Fruit fly (Drosophila melanogaster) whole organism, embryonic: ENCODE data around the gene Orp8.
A peak's percentile ranks its signal among the peaks of the same experiment; 100 is the strongest.

ENCODE experiments used
- B-H1 ChIP-seq: fragments of 200-800 bp; sonication (Bioruptor generic); IDR thresholded peaks from 3 replicates; pipeline ENCODE4 v1.3.6; 2022; ENCODE audit warnings: missing biosample characterization, missing genetic modification characterization
- BEAF-32 ChIP-seq: fragments of 200-800 bp; sonication (Bioruptor generic); optimal IDR thresholded peaks from 3 replicates; lab custom pipeline; 2017; ENCODE audit warnings: missing biosample characterization, missing genetic modification characterization, mild to moderate bottlenecking, moderate library complexity, missing genetic modification reagents
- BtbVII ChIP-seq: fragments of 200-800 bp; sonication (Bioruptor generic); optimal IDR thresholded peaks from 3 replicates; lab custom pipeline; 2017; ENCODE audit warnings: missing biosample characterization, mild to moderate bottlenecking, missing genetic modification characterization
- Bteb2 ChIP-seq: fragments of 200-800 bp; sonication (Bioruptor generic); optimal IDR thresholded peaks from 2 replicates; lab custom pipeline; 2016; ENCODE audit warnings: missing biosample characterization, missing genetic modification characterization
- CG11504 ChIP-seq: fragments of 200-800 bp; sonication (Bioruptor generic); optimal IDR thresholded peaks from 3 replicates; lab custom pipeline; 2019; ENCODE audit warnings: missing biosample characterization, mild to moderate bottlenecking, missing genetic modification characterization, moderate library complexity
- CG11723 ChIP-seq: fragments of 200-800 bp; sonication (Bioruptor generic); optimal IDR thresholded peaks from 2 replicates; lab custom pipeline; 2017; ENCODE audit warnings: missing biosample characterization, mild to moderate bottlenecking, missing genetic modification characterization
- CG12071 ChIP-seq: fragments of 200-800 bp; sonication (Bioruptor generic); optimal IDR thresholded peaks from 3 replicates; lab custom pipeline; 2018; ENCODE audit warnings: missing biosample characterization, mild to moderate bottlenecking, missing genetic modification characterization
- CG13123 ChIP-seq: fragments of 200-800 bp; sonication (Bioruptor generic); optimal IDR thresholded peaks from 2 replicates; lab custom pipeline; 2016; ENCODE audit warnings: missing biosample characterization, missing genetic modification characterization
- CG14014 ChIP-seq: fragments of 200-800 bp; sonication (Bioruptor generic); IDR thresholded peaks from 2 replicates; pipeline ENCODE4 v1.3.6; 2022; ENCODE audit warnings: missing biosample characterization, missing genetic modification characterization
- CG14667 ChIP-seq: fragments of 200-800 bp; sonication (Bioruptor generic); IDR thresholded peaks from 2 replicates; pipeline ENCODE4 v1.3.6; 2022; ENCODE audit warnings: missing biosample characterization, missing genetic modification characterization
- CG17361 ChIP-seq: fragments of 200-800 bp; sonication (Bioruptor generic); IDR thresholded peaks from 3 replicates; pipeline ENCODE4 v1.3.6; 2022; ENCODE audit warnings: missing biosample characterization, missing genetic modification characterization
- CG17385 ChIP-seq: fragments of 200-800 bp; sonication (Bioruptor generic); optimal IDR thresholded peaks from 3 replicates; lab custom pipeline; 2018; ENCODE audit warnings: missing biosample characterization, mild to moderate bottlenecking, missing genetic modification characterization
- CG18476 ChIP-seq: fragments of 200-800 bp; sonication (Bioruptor generic); optimal IDR thresholded peaks from 2 replicates; lab custom pipeline; 2016; ENCODE audit warnings: missing biosample characterization, mild to moderate bottlenecking, missing genetic modification characterization
- CG30431 ChIP-seq: fragments of 200-800 bp; sonication (Bioruptor generic); optimal IDR thresholded peaks from 2 replicates; lab custom pipeline; 2017; ENCODE audit warnings: missing biosample characterization, missing genetic modification characterization
- CG32532 ChIP-seq: fragments of 200-800 bp; sonication (Bioruptor generic); IDR thresholded peaks from 2 replicates; pipeline ENCODE4 v1.3.6; 2022; ENCODE audit warnings: missing biosample characterization, missing genetic modification characterization
- CG3281 ChIP-seq: fragments of 200-800 bp; sonication (Bioruptor generic); optimal IDR thresholded peaks from 3 replicates; lab custom pipeline; 2017; ENCODE audit warnings: missing biosample characterization, mild to moderate bottlenecking, missing genetic modification characterization
- CG34422 ChIP-seq: fragments of 200-800 bp; sonication (Bioruptor generic); IDR thresholded peaks from 3 replicates; pipeline ENCODE4 v1.3.6; 2022; ENCODE audit warnings: missing biosample characterization, missing genetic modification characterization
- CG42726 ChIP-seq: fragments of 200-800 bp; sonication (Bioruptor generic); IDR thresholded peaks from 2 replicates; pipeline ENCODE4 v1.3.6; 2022; ENCODE audit warnings: missing biosample characterization, missing genetic modification characterization; ENCODE audit not compliant: partially characterized antibody
- CG4360 ChIP-seq: fragments of 200-800 bp; sonication (Bioruptor generic); IDR thresholded peaks from 2 replicates; pipeline ENCODE4 v1.3.6; 2022; ENCODE audit warnings: missing biosample characterization, missing genetic modification characterization
- CG4707 ChIP-seq: fragments of 200-800 bp; sonication (Bioruptor generic); optimal IDR thresholded peaks from 2 replicates; lab custom pipeline; 2018; ENCODE audit warnings: missing biosample characterization, mild to moderate bottlenecking, missing genetic modification characterization, moderate library complexity
- CG8359 ChIP-seq: fragments of 200-800 bp; sonication (Bioruptor generic); optimal IDR thresholded peaks from 2 replicates; lab custom pipeline; 2017; ENCODE audit warnings: missing biosample characterization, mild to moderate bottlenecking, missing genetic modification characterization, borderline replicate concordance
- CG9437 ChIP-seq: fragments of 200-800 bp; sonication (Bioruptor generic); optimal IDR thresholded peaks from 2 replicates; lab custom pipeline; 2018; ENCODE audit warnings: missing biosample characterization, mild to moderate bottlenecking, missing genetic modification characterization
- CkIIα-i1 ChIP-seq: fragments of 200-800 bp; sonication (Bioruptor generic); IDR thresholded peaks from 2 replicates; pipeline ENCODE4 v1.3.6; 2022; ENCODE audit warnings: missing biosample characterization, missing genetic modification characterization
- D19B ChIP-seq: fragments of 200-800 bp; sonication (Bioruptor generic); optimal IDR thresholded peaks from 2 replicates; lab custom pipeline; 2017; ENCODE audit warnings: missing biosample characterization, mild to moderate bottlenecking, missing genetic modification characterization
- Dip3 ChIP-seq: fragments of 200-800 bp; sonication (Bioruptor generic); optimal IDR thresholded peaks from 3 replicates; lab custom pipeline; 2016; ENCODE audit warnings: missing biosample characterization, missing genetic modification characterization
- Dp ChIP-seq: fragments of 200-800 bp; sonication (Bioruptor generic); optimal IDR thresholded peaks from 2 replicates; lab custom pipeline; 2018; ENCODE audit warnings: missing biosample characterization, mild to moderate bottlenecking, missing genetic modification characterization, moderate library complexity
- Eip74EF ChIP-seq, 2 experiments: fragments of 200-800 bp in 1 of 2; fragments of >200 bp in 1 of 2; sonication (Bioruptor generic) in 1 of 2; optimal IDR thresholded peaks; 2 replicates each; lab custom pipeline; 2017 to 2019; ENCODE audit warnings: missing biosample characterization in 2 of 2, missing genetic modification characterization in 2 of 2, mild to moderate bottlenecking in 1 of 2, moderate library complexity in 1 of 2
- Hmx ChIP-seq: fragments of 200-800 bp; sonication (Bioruptor generic); optimal IDR thresholded peaks from 2 replicates; lab custom pipeline; 2016; ENCODE audit warnings: missing biosample characterization, missing genetic modification characterization
- Hr78 ChIP-seq, 2 experiments: fragments of 200-800 bp in 1 of 2; fragments of >200 bp in 1 of 2; sonication (Bioruptor generic) in 1 of 2; optimal IDR thresholded peaks; 2 replicates each; lab custom pipeline; 2017 to 2019; ENCODE audit warnings: missing biosample characterization in 2 of 2, missing genetic modification characterization in 2 of 2, mild to moderate bottlenecking in 1 of 2, moderate library complexity in 1 of 2
- Jarid2 ChIP-seq: fragments of 200-800 bp; sonication (Bioruptor generic); optimal IDR thresholded peaks from 3 replicates; lab custom pipeline; 2017; ENCODE audit warnings: mild to moderate bottlenecking, missing biosample characterization, missing genetic modification reagents, missing genetic modification characterization
- MESR4 ChIP-seq: fragments of 200-800 bp; sonication (Bioruptor generic); optimal IDR thresholded peaks from 2 replicates; lab custom pipeline; 2018; ENCODE audit warnings: missing biosample characterization, mild to moderate bottlenecking, missing genetic modification characterization, moderate library complexity
- Pdp1 ChIP-seq, 2 experiments: fragments of 200-800 bp; sonication (Bioruptor generic); optimal IDR thresholded peaks; 3 replicates each; lab custom pipeline; 2016; ENCODE audit warnings: missing biosample characterization in 2 of 2, missing genetic modification characterization in 2 of 2, mild to moderate bottlenecking in 1 of 2, moderate library complexity in 1 of 2
- ems ChIP-seq: fragments of 200-800 bp; sonication (Bioruptor generic); optimal IDR thresholded peaks from 3 replicates; lab custom pipeline; 2016; ENCODE audit warnings: missing biosample characterization, missing genetic modification characterization
- exex ChIP-seq: fragments of 200-800 bp; sonication (Bioruptor generic); optimal IDR thresholded peaks from 4 replicates; lab custom pipeline; 2018; ENCODE audit warnings: missing biosample characterization, mild to moderate bottlenecking, missing genetic modification characterization, moderate library complexity
- fd102C ChIP-seq: fragments of 200-800 bp; sonication (Bioruptor generic); optimal IDR thresholded peaks from 2 replicates; lab custom pipeline; 2018; ENCODE audit warnings: missing biosample characterization, mild to moderate bottlenecking, missing genetic modification characterization, moderate library complexity
- gsb-n ChIP-seq: fragments of 200-800 bp; sonication (Bioruptor generic); optimal IDR thresholded peaks from 3 replicates; lab custom pipeline; 2018; ENCODE audit warnings: missing biosample characterization, mild to moderate bottlenecking, missing genetic modification characterization
- h ChIP-seq: fragments of >200 bp; optimal IDR thresholded peaks from 2 replicates; lab custom pipeline; 2017
- ham ChIP-seq: fragments of 200-800 bp; sonication (Bioruptor generic); IDR thresholded peaks from 2 replicates; pipeline ENCODE4 v1.3.6; 2022; ENCODE audit warnings: missing biosample characterization, missing genetic modification characterization
- jigr1 ChIP-seq: fragments of 200-800 bp; sonication (Bioruptor generic); IDR thresholded peaks from 3 replicates; pipeline ENCODE4 v1.3.6; 2022; ENCODE audit warnings: missing biosample characterization, missing genetic modification characterization
- lola ChIP-seq, 3 experiments: fragments of >200 bp in 2 of 3; fragments of 200-800 bp in 1 of 3; sonication (Bioruptor generic) in 1 of 3; optimal IDR thresholded peaks; 2 replicates each; lab custom pipeline; 2017 to 2019; ENCODE audit warnings: missing biosample characterization in 3 of 3, missing genetic modification characterization in 3 of 3, mild to moderate bottlenecking in 1 of 3, moderate library complexity in 1 of 3
- mirr ChIP-seq: fragments of 200-800 bp; sonication (Bioruptor generic); optimal IDR thresholded peaks from 3 replicates; lab custom pipeline; 2018; ENCODE audit warnings: missing biosample characterization, mild to moderate bottlenecking, missing genetic modification characterization
- salm ChIP-seq: fragments of 200-800 bp; sonication (Bioruptor generic); optimal IDR thresholded peaks from 2 replicates; lab custom pipeline; 2018; ENCODE audit warnings: missing biosample characterization, mild to moderate bottlenecking, missing genetic modification characterization
- sens ChIP-seq: fragments of 200-800 bp; sonication (Bioruptor generic); peaks from one replicate; lab custom pipeline; 2016; ENCODE audit warnings: missing biosample characterization, missing genetic modification characterization
- sim ChIP-seq: fragments of 200-800 bp; sonication (Bioruptor generic); IDR thresholded peaks from 2 replicates; pipeline ENCODE4 v1.3.6; 2022; ENCODE audit warnings: missing biosample characterization, missing genetic modification characterization
- sisA ChIP-seq: fragments of 200-800 bp; sonication (Bioruptor generic); IDR thresholded peaks from 2 replicates; pipeline ENCODE4 v1.3.6; 2022; ENCODE audit warnings: missing biosample characterization, missing genetic modification characterization
- ssp ChIP-seq: fragments of 200-800 bp; sonication (Bioruptor generic); IDR thresholded peaks from 2 replicates; pipeline ENCODE4 v1.3.6; 2022; ENCODE audit warnings: missing biosample characterization, missing genetic modification characterization
- sug ChIP-seq: fragments of 200-800 bp; optimal IDR thresholded peaks from 2 replicates; lab custom pipeline; 2019; ENCODE audit warnings: missing biosample characterization, mild to moderate bottlenecking, missing genetic modification characterization, moderate library complexity
- tgo ChIP-seq: fragments of 200-800 bp; sonication (Bioruptor generic); IDR thresholded peaks from 3 replicates; pipeline ENCODE4 v1.3.6; 2022; ENCODE audit warnings: missing biosample characterization, missing genetic modification characterization
- tll ChIP-seq, 2 experiments: fragments of 200-800 bp in 1 of 2; fragments of >200 bp in 1 of 2; sonication (Bioruptor generic) in 1 of 2; optimal IDR thresholded peaks; 2 replicates each; lab custom pipeline; 2017 to 2019; ENCODE audit warnings: missing biosample characterization in 2 of 2, missing genetic modification characterization in 2 of 2, mild to moderate bottlenecking in 1 of 2, moderate library complexity in 1 of 2

The Orp8 gene

DNA sequence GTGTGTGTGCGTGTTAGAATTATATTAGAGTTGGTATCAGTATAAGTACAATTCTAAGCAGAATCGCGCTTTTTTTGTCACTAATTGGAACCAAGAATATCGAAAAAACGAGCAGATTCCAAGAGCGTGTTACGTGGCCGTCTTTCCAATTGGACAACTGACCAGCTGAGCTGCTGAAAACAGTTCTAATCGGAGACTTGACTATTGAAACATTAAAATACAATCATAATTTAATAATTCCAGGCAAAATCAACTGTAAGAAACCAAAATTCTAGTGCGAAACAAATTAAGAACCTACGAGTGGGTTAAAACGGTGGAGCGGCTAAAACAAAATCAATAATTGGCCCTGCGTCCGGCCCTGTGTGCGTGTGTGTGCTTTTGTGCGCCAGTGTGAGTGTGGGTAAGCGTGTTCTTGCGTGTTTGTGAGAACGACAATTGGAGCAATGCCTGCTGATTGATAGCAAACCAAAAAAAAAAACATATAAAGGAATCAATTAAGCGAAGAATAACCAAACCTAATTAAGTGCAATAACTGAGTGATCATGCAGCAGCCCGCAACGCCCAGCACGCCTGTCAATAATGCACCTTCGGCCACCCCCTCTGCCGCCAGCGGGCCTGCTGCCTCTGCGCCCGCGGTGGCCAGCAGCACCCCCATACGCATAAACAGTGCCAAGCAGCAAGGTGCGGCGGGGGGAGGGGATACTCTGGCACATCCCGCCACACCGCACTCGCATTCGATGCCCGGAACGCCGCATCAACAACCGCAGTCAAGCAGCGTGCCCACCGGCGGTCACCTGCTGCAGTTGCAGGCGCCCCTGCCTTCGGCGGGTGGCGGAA is 735 bp downstream of the Orp8 start (continued):
- no peak for TF ChIP-seq sens (GFP tag; lab: Kevin White, UChicago)
- no peak for TF ChIP-seq B-H1 (GFP tag; lab: Robert Waterston, UW)
- no peak for TF ChIP-seq CG13123 (GFP tag; lab: Kevin White, UChicago)
- no peak for TF ChIP-seq CG17361 (GFP tag; lab: Robert Waterston, UW)
- TF ChIP-seq Pdp1 (GFP tag; optimal IDR thresholded peaks at IDR 0.05; lab: Kevin White, UChicago) = no peak
- TF ChIP-seq BEAF-32 (GFP tag; lab: Kevin White, UChicago) = no peak
- TF ChIP-seq CG14014 (GFP tag; lab: Robert Waterston, UW) = no peak
- TF ChIP-seq tll (GFP tag; optimal IDR thresholded peaks at IDR 0.05; lab: Kevin White, UChicago) = no peak
- no peak for TF ChIP-seq CG30431 (GFP tag; lab: Kevin White, UChicago)
- TF ChIP-seq CkIIα-i1 (GFP tag; lab: Robert Waterston, UW) = no peak
- no peak for TF ChIP-seq sim (GFP tag; lab: Robert Waterston, UW)
- no peak for TF ChIP-seq CG32532 (GFP tag; lab: Robert Waterston, UW)
- no peak for TF ChIP-seq Hr78 (GFP tag; optimal IDR thresholded peaks at IDR 0.05; lab: Kevin White, UChicago)
- TF ChIP-seq mirr (GFP tag; lab: Kevin White, UChicago) = no peak
- TF ChIP-seq sug (tag; lab: Kevin White, UChicago) = no peak
- peak; percentile 5 for TF ChIP-seq D19B
- TF ChIP-seq CG42726 (GFP tag; lab: Robert Waterston, UW) = no peak
- TF ChIP-seq CG3281 (GFP tag; lab: Kevin White, UChicago) = no peak
- TF ChIP-seq MESR4 (GFP tag; lab: Kevin White, UChicago) = no peak
- TF ChIP-seq CG4707 (GFP tag; lab: Kevin White, UChicago) = no peak
- TF ChIP-seq CG11723 (GFP tag; lab: Kevin White, UChicago) = no peak
- TF ChIP-seq salm (tag; lab: Kevin White, UChicago) = no peak
- peak; percentile 8 for TF ChIP-seq ems (GFP tag; lab: Kevin White, UChicago)
- no peak for TF ChIP-seq Dip3
- no peak for TF ChIP-seq CG17385 (GFP tag; lab: Kevin White, UChicago)
- TF ChIP-seq Dp (GFP tag; lab: Kevin White, UChicago) = no peak
- no peak for TF ChIP-seq gsb-n (tag; lab: Kevin White, UChicago)
- TF ChIP-seq lola (GFP tag; optimal IDR thresholded peaks at IDR 0.05; lab: Kevin White, UChicago) = no peak
- no peak for TF ChIP-seq CG12071 (GFP tag; lab: Kevin White, UChicago)
- no peak for TF ChIP-seq fd102C (GFP tag; lab: Kevin White, UChicago)
- no peak for TF ChIP-seq CG34422 (GFP tag; lab: Robert Waterston, UW)
- peak; percentile 24; the same call in 1 of the 2 replicates for TF ChIP-seq ssp
- no peak for TF ChIP-seq sisA (GFP tag; lab: Robert Waterston, UW)
- no peak for TF ChIP-seq Eip74EF (GFP tag; optimal IDR thresholded peaks at IDR 0.05; lab: Kevin White, UChicago)
- no peak for TF ChIP-seq BtbVII (GFP tag; lab: Kevin White, UChicago)
- no peak for TF ChIP-seq tgo (GFP tag; lab: Robert Waterston, UW)
- no peak for TF ChIP-seq CG8359 (GFP tag; lab: Kevin White, UChicago)
- TF ChIP-seq CG9437 (GFP tag; lab: Kevin White, UChicago) = no peak
- TF ChIP-seq Jarid2 (GFP tag; lab: Kevin White, UChicago) = no peak
- TF ChIP-seq Bteb2 (GFP tag; lab: Kevin White, UChicago) = no peak
- no peak for TF ChIP-seq CG14667 (GFP tag; lab: Robert Waterston, UW)
- TF ChIP-seq exex (tag; lab: Kevin White, UChicago) = peak; percentile 46
- TF ChIP-seq CG11504 (tag; lab: Kevin White, UChicago) = no peak
- no peak for TF ChIP-seq ham (GFP tag; lab: Robert Waterston, UW)
- TF ChIP-seq CG18476 (GFP tag; lab: Kevin White, UChicago) = no peak
- no peak for TF ChIP-seq Hmx (GFP tag; lab: Kevin White, UChicago)
- TF ChIP-seq CG4360 = no peak
- no peak for TF ChIP-seq jigr1 (GFP tag; lab: Robert Waterston, UW)
- TF ChIP-seq h (lab: Kevin White, UChicago) = no peak
